Worm (Caenorhabditis elegans) whole organism, L3 larva: Measurements from ENCODE around the gene C05C10.8.

Experiments used
- ZK546.5 ChIP-seq: sonication (generic microtip); optimal IDR thresholded peaks from 2 replicates; lab custom pipeline; 2017; ENCODE audit warnings: missing biosample characterization, missing genetic modification characterization
- aly-2 ChIP-seq: fragments of 150-350 bp; optimal IDR thresholded peaks from 2 replicates; lab custom pipeline; 2014; ENCODE audit warnings: missing biosample characterization, missing genetic modification characterization
- ama-1 ChIP-seq: fragments of 150-350 bp; optimal IDR thresholded peaks from 2 replicates; lab custom pipeline; 2018
- mdl-1 ChIP-seq: fragments of 150-350 bp; optimal IDR thresholded peaks from 2 replicates; lab custom pipeline; 2014; ENCODE audit warnings: missing biosample characterization, missing genetic modification characterization
- unc-39 ChIP-seq: sonication (generic microtip); optimal IDR thresholded peaks from 4 replicates; lab custom pipeline; 2017; ENCODE audit warnings: missing biosample characterization, missing genetic modification characterization

DNA sequence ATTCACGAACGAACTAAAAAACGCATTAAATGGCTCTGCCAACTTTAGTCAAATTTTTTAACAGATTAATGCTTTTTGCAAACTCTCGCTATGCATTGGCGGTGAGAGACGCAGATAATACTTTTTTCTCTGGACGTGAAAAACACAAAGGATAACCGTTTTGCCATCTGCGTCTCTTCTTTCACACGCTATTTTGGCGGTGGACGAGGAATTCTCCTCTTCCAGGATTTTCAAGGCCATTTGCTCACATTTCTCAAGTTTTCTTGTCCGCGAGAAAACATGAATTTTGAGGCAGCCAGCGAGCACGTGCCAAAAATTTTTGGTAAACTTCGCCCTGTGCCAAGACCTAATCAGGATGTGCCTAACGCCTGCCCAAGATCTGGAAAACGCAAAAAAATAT, 13.2 kb upstream of the C05C10.8 start:
- TF ChIP-seq mdl-1 (tag; lab: Kevin White, UChicago) = no peak
- TF ChIP-seq aly-2 = no peak
- TF ChIP-seq unc-39 (tag; lab: Kevin White, UChicago) = no peak
- no peak for TF ChIP-seq ZK546.5 (tag; lab: Kevin White, UChicago)
- TF ChIP-seq ama-1 (lab: Kevin White, UChicago) = no peak
